Worm (Caenorhabditis elegans) whole organism, L1 larva: Measurements from ENCODE around the gene ceh-93.

Source experiments
- C16A3.4 ChIP-seq: fragments of 150-350 bp; optimal IDR thresholded peaks from 2 replicates; lab custom pipeline; 2014; ENCODE audit warnings: missing biosample characterization, missing genetic modification characterization
- Y116A8C.19 ChIP-seq: sonication (generic microtip); optimal IDR thresholded peaks from 2 replicates; lab custom pipeline; 2016; ENCODE audit warnings: missing compliant biosample characterization, missing genetic modification characterization, borderline replicate concordance
- aha-1 ChIP-seq: fragments of 150-350 bp; optimal IDR thresholded peaks from 2 replicates; lab custom pipeline; 2014; ENCODE audit warnings: missing biosample characterization, missing genetic modification characterization
- aly-2 ChIP-seq: fragments of 150-350 bp; optimal IDR thresholded peaks from 2 replicates; lab custom pipeline; 2014; ENCODE audit warnings: missing biosample characterization, missing genetic modification characterization
- ama-1 ChIP-seq: fragments of 150-350 bp; optimal IDR thresholded peaks from 2 replicates; lab custom pipeline; 2014
- ceh-8 ChIP-seq: fragments of 200-800 bp; sonication (Bioruptor generic); optimal IDR thresholded peaks from 2 replicates; lab custom pipeline; 2018; ENCODE audit warnings: mild to moderate bottlenecking, missing genetic modification characterization, moderate library complexity, missing compliant biosample characterization
- ceh-82 ChIP-seq, 3 experiments: fragments of 150-350 bp in 1 of 3; sonication (generic microtip) in 2 of 3; optimal IDR thresholded peaks; 2 replicates each; lab custom pipeline; 2014 to 2017; ENCODE audit warnings: missing biosample characterization in 3 of 3, missing genetic modification characterization in 3 of 3
- ceh-88 ChIP-seq: fragments of 200-800 bp; sonication (Bioruptor generic); IDR thresholded peaks from 2 replicates; pipeline ENCODE4 v1.3.6; 2022; ENCODE audit warnings: missing genetic modification characterization, missing compliant biosample characterization
- efl-1 ChIP-seq, 4 experiments: fragments of 150-350 bp; optimal IDR thresholded peaks in 3 of 4; peaks in 1 of 4; 1 replicate in 1 of 4; 2 replicates in 3 of 4; lab custom pipeline; 2014; ENCODE audit warnings: missing biosample characterization in 2 of 4, missing genetic modification characterization in 2 of 4, missing genetic modification reagents in 2 of 4
- efl-3 ChIP-seq: fragments of 200-800 bp; sonication (Bioruptor generic); optimal IDR thresholded peaks from 2 replicates; lab custom pipeline; 2018; ENCODE audit warnings: mild to moderate bottlenecking, missing genetic modification characterization, missing compliant biosample characterization
- egl-13 ChIP-seq: sonication (generic microtip); optimal IDR thresholded peaks from 2 replicates; lab custom pipeline; 2016; ENCODE audit warnings: missing genotype, missing genetic modification reagents, missing genetic modification characterization, missing compliant biosample characterization
- ets-5 ChIP-seq: fragments of 200-800 bp; sonication (Bioruptor generic); IDR thresholded peaks from 2 replicates; pipeline ENCODE4 v1.3.6; 2022; ENCODE audit warnings: missing genetic modification characterization, missing compliant biosample characterization
- fkh-10 ChIP-seq: sonication (generic microtip); optimal IDR thresholded peaks from 2 replicates; lab custom pipeline; 2017; ENCODE audit warnings: missing biosample characterization, missing genetic modification reagents, missing genetic modification characterization
- fkh-4 ChIP-seq: sonication (generic microtip); optimal IDR thresholded peaks from 2 replicates; lab custom pipeline; 2016; ENCODE audit warnings: missing compliant biosample characterization, missing genetic modification characterization, borderline replicate concordance
- fos-1 ChIP-seq: fragments of 150-350 bp; optimal IDR thresholded peaks from 2 replicates; lab custom pipeline; 2014; ENCODE audit warnings: missing biosample characterization, missing genetic modification characterization
- grh-1 ChIP-seq: fragments of 200-800 bp; sonication (Bioruptor generic); IDR thresholded peaks from 2 replicates; pipeline ENCODE4 v1.3.6; 2022; ENCODE audit warnings: missing genetic modification reagents, missing genetic modification characterization, missing compliant biosample characterization
- hpl-2 ChIP-seq: fragments of 150-350 bp; optimal IDR thresholded peaks from 2 replicates; lab custom pipeline; 2014; ENCODE audit warnings: missing biosample characterization, missing genetic modification reagents, missing genetic modification characterization
- jun-1 ChIP-seq: fragments of 150-350 bp; optimal IDR thresholded peaks from 2 replicates; lab custom pipeline; 2014; ENCODE audit warnings: missing biosample characterization, missing genetic modification reagents, missing genetic modification characterization
- lin-15B ChIP-seq: fragments of 150-350 bp; sonication (generic microtip); optimal IDR thresholded peaks from 3 replicates; lab custom pipeline; 2014; ENCODE audit warnings: missing biosample characterization, missing genetic modification characterization
- lin-39 ChIP-seq: fragments of 150-350 bp; optimal IDR thresholded peaks from 2 replicates; lab custom pipeline; 2014; ENCODE audit warnings: missing biosample characterization, missing genetic modification reagents, missing genetic modification characterization
- mep-1 ChIP-seq: fragments of 150-350 bp; optimal IDR thresholded peaks from 2 replicates; lab custom pipeline; 2014; ENCODE audit warnings: missing biosample characterization, missing genetic modification characterization
- nhr-12 ChIP-seq: sonication (generic microtip); optimal IDR thresholded peaks from 2 replicates; lab custom pipeline; 2017; ENCODE audit warnings: missing biosample characterization, missing genetic modification characterization
- nhr-237 ChIP-seq: fragments of 150-350 bp; optimal IDR thresholded peaks from 2 replicates; lab custom pipeline; 2014; ENCODE audit warnings: missing biosample characterization, missing genetic modification characterization
- nhr-71 ChIP-seq: sonication (generic microtip); optimal IDR thresholded peaks from 2 replicates; lab custom pipeline; 2016; ENCODE audit warnings: mild to moderate bottlenecking, missing genetic modification characterization, moderate library complexity, missing compliant biosample characterization
- nhr-76 ChIP-seq: sonication (generic microtip); optimal IDR thresholded peaks from 2 replicates; lab custom pipeline; 2017; ENCODE audit warnings: missing biosample characterization, missing genetic modification characterization
- pag-3 ChIP-seq: sonication (generic microtip); optimal IDR thresholded peaks from 2 replicates; lab custom pipeline; 2017; ENCODE audit warnings: missing genetic modification characterization, mild to moderate bottlenecking, missing compliant biosample characterization, antibody characterized with exemption, borderline replicate concordance; ENCODE audit not compliant: insufficient read depth
- skn-1 ChIP-seq: fragments of 150-350 bp; optimal IDR thresholded peaks from 2 replicates; lab custom pipeline; 2014; ENCODE audit warnings: missing biosample characterization, missing genetic modification characterization
- snpc-4 ChIP-seq: fragments of 150-350 bp; optimal IDR thresholded peaks from 2 replicates; lab custom pipeline; 2014; ENCODE audit warnings: missing biosample characterization, missing genetic modification characterization
- snu-23 ChIP-seq: sonication (generic microtip); optimal IDR thresholded peaks from 2 replicates; lab custom pipeline; 2016; ENCODE audit warnings: missing genetic modification characterization, missing compliant biosample characterization
- sox-4 ChIP-seq: sonication (generic microtip); optimal IDR thresholded peaks from 2 replicates; lab custom pipeline; 2016; ENCODE audit warnings: missing genetic modification characterization, missing compliant biosample characterization
- sptf-1 ChIP-seq: fragments of 150-350 bp; optimal IDR thresholded peaks from 2 replicates; lab custom pipeline; 2014; ENCODE audit warnings: missing biosample characterization, missing genetic modification characterization
- sup-37 ChIP-seq: fragments of 200-800 bp; sonication (Bioruptor generic); optimal IDR thresholded peaks from 2 replicates; lab custom pipeline; 2018; ENCODE audit warnings: mild to moderate bottlenecking, missing genetic modification characterization, missing compliant biosample characterization
- swsn-7 ChIP-seq: sonication (generic microtip); optimal IDR thresholded peaks from 2 replicates; lab custom pipeline; 2016; ENCODE audit warnings: missing genetic modification characterization, missing compliant biosample characterization
- tbx-2 ChIP-seq: sonication (generic microtip); optimal IDR thresholded peaks from 2 replicates; lab custom pipeline; 2016; ENCODE audit warnings: missing genetic modification characterization, missing compliant biosample characterization
- unc-30 ChIP-seq: sonication (generic microtip); optimal IDR thresholded peaks from 2 replicates; lab custom pipeline; 2017; ENCODE audit warnings: missing biosample characterization, missing genetic modification characterization
- unc-62 ChIP-seq: fragments of 150-350 bp; optimal IDR thresholded peaks from 2 replicates; lab custom pipeline; 2014; ENCODE audit warnings: missing biosample characterization, missing genetic modification reagents, missing genetic modification characterization
- unc-98 ChIP-seq: fragments of 200-800 bp; sonication (Bioruptor generic); IDR thresholded peaks from 2 replicates; pipeline ENCODE4 v1.3.6; 2022; ENCODE audit warnings: missing genetic modification characterization, missing compliant biosample characterization
- vab-15 ChIP-seq: sonication (generic microtip); optimal IDR thresholded peaks from 2 replicates; lab custom pipeline; 2017; ENCODE audit warnings: missing genotype, mild to moderate bottlenecking, missing genetic modification characterization, missing compliant biosample characterization
- xbp-1 ChIP-seq: sonication (generic microtip); optimal IDR thresholded peaks from 2 replicates; lab custom pipeline; 2016; ENCODE audit warnings: missing genetic modification characterization, missing compliant biosample characterization
- zag-1 ChIP-seq: fragments of 150-350 bp; optimal IDR thresholded peaks from 2 replicates; lab custom pipeline; 2014; ENCODE audit warnings: missing biosample characterization, missing genetic modification characterization
- ztf-11 ChIP-seq, 2 experiments: sonication (generic microtip); optimal IDR thresholded peaks; 2 replicates each; lab custom pipeline; 2016 to 2017; ENCODE audit warnings: missing genetic modification characterization in 2 of 2, missing biosample characterization in 1 of 2, missing compliant biosample characterization in 1 of 2
- ztf-4 ChIP-seq: fragments of 150-350 bp; optimal IDR thresholded peaks from 2 replicates; lab custom pipeline; 2014; ENCODE audit warnings: missing biosample characterization, missing genetic modification characterization

Gene ceh-93

ce11 chrX:371761-372285 lies 16.8 kb downstream of the ceh-93 start, which contains the start of gene nrde-3:
Gene nrde-3, plus strand, starts transcription at chrX:372235.
- TF ChIP-seq fkh-10 (no peak), unc-30 (tag; lab: Kevin White, UChicago) (no peak), jun-1 (no peak)

ce11 chrX:369923-370322 lies 18.7 kb downstream of the ceh-93 start:
- TF ChIP-seq mep-1 = peak; percentile 10
- TF ChIP-seq lin-39 (tag; lab: Kevin White, UChicago) = no peak
- peak in 1 of 2 experiments; percentile 18 for TF ChIP-seq efl-1 (optimal IDR thresholded peaks at IDR 0.05; lab: Kevin White, UChicago)
- TF ChIP-seq efl-1 (GFP tag; optimal IDR thresholded peaks at IDR 0.05 in 1 of 2; lab: Kevin White, UChicago) = peak in 1 of 2 experiments; percentile 42
- peak; percentile 25 for TF ChIP-seq skn-1

- no peak for TF ChIP-seq aha-1
- no peak for TF ChIP-seq tbx-2 (tag; lab: Kevin White, UChicago)
- no peak for TF ChIP-seq hpl-2
- TF ChIP-seq lin-39 (tag; lab: Kevin White, UChicago) = no peak
- no peak for TF ChIP-seq nhr-76 (tag; lab: Kevin White, UChicago)
- no peak for TF ChIP-seq skn-1
- TF ChIP-seq ama-1 (lab: Kevin White, UChicago) = no peak
- TF ChIP-seq egl-13 = no peak
- TF ChIP-seq unc-62 (GFP tag; lab: Kevin White, UChicago) = no peak
- TF ChIP-seq C16A3.4 (tag; lab: Kevin White, UChicago) = no peak
- TF ChIP-seq aly-2 (tag; lab: Kevin White, UChicago) = no peak
- TF ChIP-seq ets-5 (GFP tag; lab: Robert Waterston, UW) = no peak
- TF ChIP-seq unc-98 = no peak
- TF ChIP-seq xbp-1 (tag; lab: Kevin White, UChicago) = no peak
- TF ChIP-seq snu-23 (GFP tag; lab: Kevin White, UChicago) = no peak
- no peak for TF ChIP-seq snpc-4 (tag; lab: Kevin White, UChicago)
Observed at ce11 chrX:360479-360878, 28.1 kb downstream of the ceh-93 start, which contains the start of gene C04E7.5. Gene C04E7.5, plus strand, starts transcription at chrX:360779.

- TF ChIP-seq snu-23 (GFP tag; lab: Kevin White, UChicago) = no peak
- no peak for TF ChIP-seq efl-1 (optimal IDR thresholded peaks at IDR 0.05; lab: Kevin White, UChicago)
- TF ChIP-seq efl-1 (GFP tag; optimal IDR thresholded peaks at IDR 0.05 in 1 of 2; lab: Kevin White, UChicago) = peak in 1 of 2 experiments; percentile 42
Observed at ce11 chrX:357792-358191, 30.8 kb downstream of the ceh-93 start, which contains the start of gene C04E7.1. Gene C04E7.1, plus strand, starts transcription at chrX:358092.

- TF ChIP-seq aha-1 = no peak
- no peak for TF ChIP-seq pag-3 (tag; lab: Kevin White, UChicago)
- TF ChIP-seq nhr-71 (tag; lab: Kevin White, UChicago) = peak; percentile 92
- peak; percentile 24 for TF ChIP-seq zag-1 (tag; lab: Kevin White, UChicago)
- TF ChIP-seq sup-37 (GFP tag; lab: Kevin White, UChicago) = no peak
- peak; percentile 16 for TF ChIP-seq ztf-4
- peak; percentile 18 for TF ChIP-seq vab-15 (tag; lab: Kevin White, UChicago)
- TF ChIP-seq xbp-1 (tag; lab: Kevin White, UChicago) = peak; percentile 81
- peak; percentile 70 for TF ChIP-seq fos-1
- 0 out of 2 replicates have a peak, but pooled peaks have one; percentile 19 for TF ChIP-seq grh-1 (GFP tag; lab: Robert Waterston, UW)
- TF ChIP-seq mep-1 = peak; percentile 86
- TF ChIP-seq sox-4 (tag; lab: Kevin White, UChicago) = peak; percentile 75
- no peak for TF ChIP-seq efl-3 (GFP tag; lab: Kevin White, UChicago)
- TF ChIP-seq fkh-10 = peak; percentile 56
- TF ChIP-seq egl-13 = peak; percentile 77
- TF ChIP-seq lin-39 (tag; lab: Kevin White, UChicago) = peak; percentile 70
- TF ChIP-seq nhr-12 (tag; lab: Kevin White, UChicago) = no peak
- TF ChIP-seq unc-30 (tag; lab: Kevin White, UChicago) = no peak
- TF ChIP-seq ceh-88 = peak; percentile 33; the same call in 1 of the 2 replicates
- no peak for TF ChIP-seq sptf-1
- peak; percentile 91 for TF ChIP-seq swsn-7 (tag; lab: Kevin White, UChicago)
- TF ChIP-seq lin-15B (tag; lab: Kevin White, UChicago) = no peak
- TF ChIP-seq fkh-4 (tag; lab: Kevin White, UChicago) = no peak
- TF ChIP-seq ztf-11 (tag; optimal IDR thresholded peaks at IDR 0.05; lab: Kevin White, UChicago) = peak in 1 of 2 experiments; percentile 47
- peak; percentile 53 for TF ChIP-seq nhr-237 (tag; lab: Kevin White, UChicago)
- peak; percentile 62 to 71 for TF ChIP-seq efl-1 (optimal IDR thresholded peaks at IDR 0.05; lab: Kevin White, UChicago)
- peak; percentile 23 to 94 for TF ChIP-seq efl-1 (GFP tag; optimal IDR thresholded peaks at IDR 0.05 in 1 of 2; lab: Kevin White, UChicago)
- peak; percentile 76 for TF ChIP-seq ceh-8 (GFP tag; lab: Kevin White, UChicago)
- TF ChIP-seq Y116A8C.19 (tag; lab: Kevin White, UChicago) = no peak
- TF ChIP-seq ceh-82 (tag; optimal IDR thresholded peaks at IDR 0.05; lab: Kevin White, UChicago) = peak; percentile 81 to 89 (median 85)
Observed at ce11 chrX:353134-353669, 35.4 kb downstream of the ceh-93 start, which contains the start of gene sor-3. Gene sor-3, plus strand, starts transcription at chrX:353619.
